Worm (Caenorhabditis elegans): ENCODE data around the gene D2021.4.
A peak's percentile ranks its signal among the peaks of the same experiment; 100 is the strongest.

Gene D2021.4

DNA sequence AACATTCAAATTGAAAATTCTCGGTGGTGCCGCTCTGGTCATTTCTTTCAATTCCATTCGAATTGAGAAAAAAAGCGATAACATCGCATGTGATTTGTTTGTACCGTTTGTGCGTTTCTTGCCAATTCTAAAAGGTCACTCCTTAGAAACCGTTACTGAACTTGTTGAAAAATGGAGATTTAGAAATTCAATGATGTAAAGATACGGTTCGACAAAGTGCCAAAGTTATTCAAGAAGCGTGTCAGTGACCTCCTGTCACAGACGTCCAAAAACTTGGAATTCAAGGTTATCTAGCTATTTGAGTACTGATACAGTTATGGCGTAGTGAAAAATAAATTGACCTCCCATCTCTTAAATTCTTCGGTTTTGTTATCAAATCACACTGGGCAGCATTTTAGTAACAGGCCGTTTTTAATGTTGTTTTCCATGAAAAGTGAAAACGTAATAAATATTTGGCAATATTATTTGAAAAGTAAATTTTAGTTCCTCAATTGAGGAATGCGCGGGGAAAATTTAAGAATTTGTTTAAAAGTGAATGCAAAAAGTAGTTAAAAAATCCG, 36.0 kb upstream of the D2021.4 start (continued):
- TF ChIP-seq gmeb-1 (tag; optimal IDR thresholded peaks at IDR 0.05) = no peak
- TF ChIP-seq ZK546.5 (tag; optimal IDR thresholded peaks at IDR 0.05) = no peak

DNA sequence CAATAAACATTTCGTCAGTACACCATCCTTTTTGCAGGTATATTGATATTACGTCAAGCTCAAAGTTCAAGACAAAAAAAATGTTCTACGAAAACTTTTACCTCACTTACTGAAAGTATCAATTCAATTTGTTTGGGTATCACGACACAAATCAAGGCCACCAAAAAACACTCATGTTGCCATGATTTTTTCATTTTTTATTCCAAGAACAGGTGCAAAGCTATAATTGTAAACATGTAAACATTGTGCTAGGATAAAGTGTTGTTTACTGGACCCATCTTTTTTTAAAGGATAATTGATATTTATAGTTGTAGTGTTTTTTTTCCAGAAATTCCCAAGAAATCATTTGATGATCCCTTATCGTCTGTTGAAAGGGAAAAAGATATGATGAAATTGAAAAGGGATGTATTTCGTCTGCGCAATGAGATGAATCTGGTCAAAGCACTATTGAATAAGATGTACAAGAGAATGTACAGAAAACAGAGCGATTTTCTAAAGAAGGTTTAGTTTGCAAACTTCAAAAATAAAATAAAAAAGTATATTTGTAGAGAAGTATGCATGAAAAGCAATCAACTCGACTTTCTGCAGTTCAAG, 34.0 kb upstream of the D2021.4 start:
- TF ChIP-seq dmd-4 (tag; optimal IDR thresholded peaks at IDR 0.05) (no peak), elt-3 (tag; optimal IDR thresholded peaks at IDR 0.05) (no peak), ztf-4 (tag; optimal IDR thresholded peaks at IDR 0.05) (no peak), sem-4 (tag; optimal IDR thresholded peaks at IDR 0.05) (no peak), blmp-1 (tag; optimal IDR thresholded peaks at IDR 0.05; ENCODE audit: insufficient read depth) (peak; percentile 65), unc-62 (GFP tag; optimal IDR thresholded peaks at IDR 0.05) (no peak), nhr-237 (tag; optimal IDR thresholded peaks at IDR 0.05) (no peak), nhr-25 (tag; optimal IDR thresholded peaks at IDR 0.05) (no peak)

DNA sequence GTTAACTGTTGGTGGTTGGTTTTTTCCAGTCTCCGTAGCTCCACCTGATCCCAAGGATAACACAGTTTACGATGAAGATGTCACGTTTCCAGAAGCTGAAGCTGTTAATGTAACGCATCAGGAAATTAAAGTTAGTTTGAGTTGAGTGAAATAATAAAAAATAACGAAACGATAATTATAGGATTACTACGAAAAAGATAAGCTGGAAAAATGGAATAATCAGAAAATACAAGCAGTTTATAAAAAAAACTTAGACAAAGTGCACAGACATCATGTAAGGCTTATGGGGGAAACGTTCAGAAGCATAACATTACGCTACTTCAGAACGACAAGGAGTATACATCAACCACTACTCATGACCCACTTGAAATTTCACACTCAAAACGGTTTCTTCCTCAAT, 32.6 kb upstream of the D2021.4 start, which contains the start of gene F18E9.8:
TSS of gene F18E9.8 (minus strand) at position 101 of the 400 bp plus-strand sequence.
- TF ChIP-seq lin-13 (GFP tag; optimal IDR thresholded peaks at IDR 0.05) (no peak), nhr-6 (tag; optimal IDR thresholded peaks at IDR 0.05) (no peak), lin-11 (tag; optimal IDR thresholded peaks at IDR 0.05) (no peak), nhr-12 (tag; optimal IDR thresholded peaks at IDR 0.05) (no peak), sma-9 (GFP tag; optimal IDR thresholded peaks at IDR 0.05) (no peak), sma-9 (tag; optimal IDR thresholded peaks at IDR 0.05) (no peak), gmeb-1 (tag; optimal IDR thresholded peaks at IDR 0.05) (no peak), ceh-82 (tag; optimal IDR thresholded peaks at IDR 0.05) (no peak), nhr-129 (tag; optimal IDR thresholded peaks at IDR 0.05) (no peak)

DNA sequence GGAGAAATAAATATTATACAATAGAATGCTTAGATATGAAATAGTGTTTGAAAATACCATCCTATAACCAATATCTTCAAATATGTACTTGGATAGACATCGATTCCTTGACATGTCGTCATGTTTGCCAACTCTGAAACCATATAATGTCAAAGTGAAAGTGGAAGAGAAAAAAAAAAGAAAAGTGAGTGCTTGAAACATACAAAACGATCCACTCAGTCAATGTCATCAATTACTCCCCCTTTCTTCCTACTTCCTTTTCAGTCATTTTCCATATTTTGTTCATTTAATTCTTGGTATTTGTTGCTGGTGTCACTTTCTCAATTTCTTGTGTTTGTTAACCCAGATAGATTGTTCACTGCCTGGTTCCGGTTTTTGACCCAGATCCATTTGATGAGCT, 31.3 kb upstream of the D2021.4 start, which contains the start of gene F18E9.4:
TSS of gene F18E9.4 (plus strand) at position 301 of the 400 bp plus-strand sequence.
- TF ChIP-seq C34F6.9 (tag; optimal IDR thresholded peaks at IDR 0.05) (no peak), unc-39 (tag; optimal IDR thresholded peaks at IDR 0.05) (no peak), ZK546.5 (tag; optimal IDR thresholded peaks at IDR 0.05) (no peak), nhr-77 (tag; optimal IDR thresholded peaks at IDR 0.05) (no peak), sma-9 (GFP tag; optimal IDR thresholded peaks at IDR 0.05) (no peak), sma-9 (tag; optimal IDR thresholded peaks at IDR 0.05) (no peak), crh-2 (tag; optimal IDR thresholded peaks at IDR 0.05) (no peak), skn-1 (tag; optimal IDR thresholded peaks at IDR 0.05) (no peak), fos-1 (tag; optimal IDR thresholded peaks at IDR 0.05) (no peak), nhr-21 (tag; optimal IDR thresholded peaks at IDR 0.05) (no peak), egl-27 (tag; optimal IDR thresholded peaks at IDR 0.05) (no peak), ceh-82 (tag; optimal IDR thresholded peaks at IDR 0.05) (no peak), dmd-4 (tag; optimal IDR thresholded peaks at IDR 0.05) (no peak), lin-13 (GFP tag; optimal IDR thresholded peaks at IDR 0.05) (no peak), lsy-2 (tag; optimal IDR thresholded peaks at IDR 0.05) (no peak)

DNA sequence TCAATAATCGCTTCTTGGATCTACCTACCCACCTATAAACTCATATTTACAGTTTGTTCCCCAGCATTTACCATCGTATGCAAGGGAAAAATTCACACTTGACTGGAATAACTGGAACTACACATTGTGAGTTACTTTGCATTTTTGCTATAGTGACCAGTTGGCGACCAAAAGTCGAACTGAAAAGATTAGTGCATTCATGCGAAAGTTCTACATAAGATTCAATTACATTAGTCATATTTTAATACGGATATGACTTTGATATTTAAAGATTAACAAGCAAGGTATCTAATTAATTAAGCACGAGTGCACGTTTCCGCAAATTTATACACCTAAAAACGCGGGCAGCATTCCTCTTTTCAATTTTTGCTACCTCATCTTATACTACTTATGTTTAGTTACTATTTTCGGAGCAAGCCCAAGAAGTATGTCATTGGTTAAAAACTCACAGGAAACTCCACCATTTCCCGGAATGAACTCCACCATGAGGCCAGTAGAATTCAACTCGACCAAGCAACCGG, 22.2 kb upstream of the D2021.4 start, which contains the start of gene jmjd-3.1:
TSS of gene jmjd-3.1 (plus strand) at position 51 of the 521 bp plus-strand sequence.
- TF ChIP-seq nhr-10 (tag; optimal IDR thresholded peaks at IDR 0.05) = no peak
- no peak for TF ChIP-seq sma-3 (GFP tag; optimal IDR thresholded peaks at IDR 0.05)
- no peak for TF ChIP-seq lin-13 (GFP tag; optimal IDR thresholded peaks at IDR 0.05)
- TF ChIP-seq nhr-23 (tag; optimal IDR thresholded peaks at IDR 0.05) = no peak
- no peak for TF ChIP-seq mab-5 (tag; optimal IDR thresholded peaks at IDR 0.05)
- TF ChIP-seq elt-3 (tag; optimal IDR thresholded peaks at IDR 0.05) = no peak
- no peak for TF ChIP-seq ztf-4 (tag; optimal IDR thresholded peaks at IDR 0.05)
- TF ChIP-seq ceh-16 (tag; optimal IDR thresholded peaks at IDR 0.05) = no peak
- TF ChIP-seq gmeb-1 (tag; optimal IDR thresholded peaks at IDR 0.05) = no peak
- TF ChIP-seq aly-2 (tag; optimal IDR thresholded peaks at IDR 0.05) = no peak
- TF ChIP-seq dmd-4 (tag; optimal IDR thresholded peaks at IDR 0.05) = no peak
- no peak for TF ChIP-seq ama-1 (optimal IDR thresholded peaks at IDR 0.05)
- TF ChIP-seq zag-1 (tag; optimal IDR thresholded peaks at IDR 0.05) = no peak
- TF ChIP-seq nhr-6 (tag; optimal IDR thresholded peaks at IDR 0.05) = no peak
- no peak for TF ChIP-seq mbf-1 (tag; optimal IDR thresholded peaks at IDR 0.05)

All from whole organism, L2 larva.